Worm (Caenorhabditis elegans) whole organism, early embryonic: ENCODE results near the gene fbxc-30.

Experiments
- aly-1 ChIP-seq: sonication (generic microtip); optimal IDR thresholded peaks from 2 replicates; lab custom pipeline; 2016; ENCODE audit warnings: missing genetic modification characterization, missing compliant biosample characterization
- ama-1 ChIP-seq: fragments of 150-350 bp; optimal IDR thresholded peaks from 2 replicates; lab custom pipeline; 2014
- ets-7 ChIP-seq: sonication (generic microtip); optimal IDR thresholded peaks from 2 replicates; lab custom pipeline; 2016; ENCODE audit warnings: missing genotype, missing genetic modification characterization, missing compliant biosample characterization
- flt-1 ChIP-seq: fragments of 200-800 bp; sonication (Bioruptor generic); IDR thresholded peaks from 2 replicates; pipeline ENCODE4 v1.3.6; 2022; ENCODE audit warnings: missing genetic modification characterization, missing compliant biosample characterization
- hmbx-1 ChIP-seq: sonication (generic microtip); optimal IDR thresholded peaks from 2 replicates; lab custom pipeline; 2016; ENCODE audit warnings: mild to moderate bottlenecking, missing genetic modification characterization, missing compliant biosample characterization
- hmg-4 ChIP-seq: fragments of 200-800 bp; sonication (Bioruptor generic); optimal IDR thresholded peaks from 2 replicates; lab custom pipeline; 2018; ENCODE audit warnings: mild to moderate bottlenecking, missing genetic modification characterization, missing compliant biosample characterization
- pes-1 ChIP-seq: fragments of 200-800 bp; sonication (Bioruptor generic); IDR thresholded peaks from 2 replicates; pipeline ENCODE4 v1.3.6; 2022; ENCODE audit warnings: missing genetic modification reagents, missing genetic modification characterization, missing compliant biosample characterization
- scrt-1 ChIP-seq: fragments of 200-800 bp; sonication (Bioruptor generic); IDR thresholded peaks from 2 replicates; pipeline ENCODE4 v1.3.6; 2022; ENCODE audit warnings: missing genetic modification characterization, missing compliant biosample characterization
- sea-1 ChIP-seq: fragments of 200-800 bp; sonication (Bioruptor generic); conservative IDR thresholded peaks from 2 replicates; pipeline ENCODE4 v1.3.6; 2022; ENCODE audit warnings: missing genetic modification characterization, missing compliant biosample characterization
- tra-4 ChIP-seq: sonication (generic microtip); optimal IDR thresholded peaks from 2 replicates; lab custom pipeline; 2017; ENCODE audit warnings: missing genetic modification characterization, missing compliant biosample characterization

- TF ChIP-seq flt-1 (GFP tag; lab: Robert Waterston, UW) = no peak
- TF ChIP-seq ama-1 (lab: Kevin White, UChicago) = no peak
- TF ChIP-seq sea-1 (GFP tag; lab: Robert Waterston, UW) = no peak
- TF ChIP-seq aly-1 = no peak
- no peak for TF ChIP-seq ets-7 (tag; lab: Kevin White, UChicago)
- no peak for TF ChIP-seq hmbx-1 (tag; lab: Kevin White, UChicago)
- no peak for TF ChIP-seq scrt-1 (GFP tag; lab: Robert Waterston, UW)
- TF ChIP-seq hmg-4 = no peak
- no peak for TF ChIP-seq pes-1
- no peak for TF ChIP-seq tra-4
Measured at ce11 chrII:888024-888423, 29.4 kb upstream of the fbxc-30 start, which contains the start of gene T07D3.4.
